Fruit fly (Drosophila melanogaster): Measurements from ENCODE around the gene TkR99D.
A peak's percentile ranks its signal among the peaks of the same experiment; 100 is the strongest.

Gene TkR99D

dm6 chr3R:29993134-29993533, 23.9 kb upstream of the TkR99D start, which contains the start of gene Acph-1 (continued):
- peak; percentile 4 for TF ChIP-seq gfzf (GFP tag; optimal IDR thresholded peaks at IDR 0.05)
- TF ChIP-seq CG12744 (GFP tag; optimal IDR thresholded peaks at IDR 0.05), result no peak
- TF ChIP-seq Taf1 (GFP tag; IDR thresholded peaks at IDR 0.05), result no peak
- TF ChIP-seq bcd (GFP tag; optimal IDR thresholded peaks at IDR 0.05), result no peak
- no peak for TF ChIP-seq chinmo (GFP tag; IDR thresholded peaks at IDR 0.05; ENCODE audit: partially characterized antibody)

DNA sequence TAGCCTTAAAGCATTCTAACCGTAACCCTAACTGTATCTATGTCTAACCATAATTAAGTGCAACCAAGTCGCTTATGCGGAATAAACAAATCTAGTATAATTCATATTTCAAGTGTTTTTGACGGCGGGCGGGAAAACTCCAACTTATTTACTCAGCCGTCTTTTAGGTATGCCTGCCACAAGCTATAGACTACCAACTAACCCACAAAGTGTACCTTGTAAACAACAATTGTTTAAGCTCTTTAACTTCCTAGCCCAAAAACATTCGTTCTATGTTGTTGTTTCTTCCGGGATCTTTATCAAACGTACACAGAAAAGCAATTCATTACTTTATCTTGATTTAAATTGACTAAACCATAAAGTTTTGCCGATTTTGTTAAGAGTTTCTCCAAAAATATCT, 21.4 kb upstream of the TkR99D start:
- TF ChIP-seq tio (GFP tag; optimal IDR thresholded peaks at IDR 0.05) (no peak), CG18764 (GFP tag; optimal IDR thresholded peaks at IDR 0.05) (no peak), CG10543 (GFP tag; optimal IDR thresholded peaks at IDR 0.05) (peak; percentile 4), schlank (tag; optimal IDR thresholded peaks at IDR 0.05) (no peak), CG15514 (GFP tag; optimal IDR thresholded peaks at IDR 0.05) (peak; percentile 23), CG5180 (GFP tag; optimal IDR thresholded peaks at IDR 0.05) (no peak), knrl (GFP tag; IDR thresholded peaks at IDR 0.05; ENCODE audit: partially characterized antibody) (no peak), CG7271 (tag; optimal IDR thresholded peaks at IDR 0.05) (no peak), nom (GFP tag; optimal IDR thresholded peaks at IDR 0.05) (no peak), ttk (GFP tag; IDR thresholded peaks at IDR 0.05) (no peak), odd (GFP tag; optimal IDR thresholded peaks at IDR 0.05) (no peak), CG13296 (GFP tag; optimal IDR thresholded peaks at IDR 0.05) (peak; percentile 8), CG12942 (GFP tag; optimal IDR thresholded peaks at IDR 0.05) (no peak), lbe (GFP tag; optimal IDR thresholded peaks at IDR 0.05) (no peak), sens (GFP tag) (peak; percentile 63), ind (GFP tag; optimal IDR thresholded peaks at IDR 0.05) (no peak), CG6765 (GFP tag; optimal IDR thresholded peaks at IDR 0.05) (peak; percentile 50), mirr (GFP tag; optimal IDR thresholded peaks at IDR 0.05) (peak; percentile 17), pita (GFP tag; optimal IDR thresholded peaks at IDR 0.05) (no peak), Fer1 (GFP tag; optimal IDR thresholded peaks at IDR 0.05) (peak; percentile 58), Eip74EF (GFP tag; optimal IDR thresholded peaks at IDR 0.05) (peak in 1 of 2 experiments; percentile 7), lola (GFP tag; optimal IDR thresholded peaks at IDR 0.05) (no peak), CG8281 (tag; optimal IDR thresholded peaks at IDR 0.05) (no peak), her (GFP tag; optimal IDR thresholded peaks at IDR 0.05) (no peak), bigmax (GFP tag; optimal IDR thresholded peaks at IDR 0.05) (no peak), CG3065 (GFP tag; optimal IDR thresholded peaks at IDR 0.05) (no peak), CG12104 (GFP tag; optimal IDR thresholded peaks at IDR 0.05) (no peak), CG8765 (GFP tag; IDR thresholded peaks at IDR 0.05) (no peak), CG2129 (GFP tag; IDR thresholded peaks at IDR 0.05; ENCODE audit: partially characterized antibody) (no peak), CG16815 (GFP tag; optimal IDR thresholded peaks at IDR 0.05) (no peak), BtbVII (GFP tag; optimal IDR thresholded peaks at IDR 0.05) (peak; percentile 0), gsb (GFP tag; IDR thresholded peaks at IDR 0.05) (no peak), CG6813 (GFP tag; optimal IDR thresholded peaks at IDR 0.05) (peak; percentile 33), caup (GFP tag; optimal IDR thresholded peaks at IDR 0.05; ENCODE audit: severe bottlenecking) (peak; percentile 38), cad (GFP tag; optimal IDR thresholded peaks at IDR 0.05) (no peak), tgo (GFP tag; IDR thresholded peaks at IDR 0.05) (no peak), CG1792 (GFP tag; optimal IDR thresholded peaks at IDR 0.05) (no peak), CG6254 (GFP tag; optimal IDR thresholded peaks at IDR 0.05) (no peak), lilli (GFP tag; optimal IDR thresholded peaks at IDR 0.05) (no peak), Pdp1 (GFP tag; optimal IDR thresholded peaks at IDR 0.05) (no peak), Atf-2 (GFP tag; optimal IDR thresholded peaks at IDR 0.05) (no peak), Bdp1 (GFP tag; optimal IDR thresholded peaks at IDR 0.05) (no peak), CG4424 (GFP tag; optimal IDR thresholded peaks at IDR 0.05) (no peak), CG15073 (GFP tag; optimal IDR thresholded peaks at IDR 0.05) (no peak)
